Fruit fly (Drosophila melanogaster) whole organism, adult: ENCODE data around the gene CG7509.

Experiments
- CG11617 ChIP-seq: fragments of 200-800 bp; sonication (Bioruptor generic); optimal IDR thresholded peaks from 2 replicates; lab custom pipeline; 2017; ENCODE audit warnings: mild to moderate bottlenecking, missing biosample characterization, missing genetic modification reagents, missing genetic modification characterization
- CG12768 ChIP-seq: fragments of 200-800 bp; sonication (Bioruptor generic); optimal IDR thresholded peaks from 2 replicates; lab custom pipeline; 2017; ENCODE audit warnings: missing biosample characterization, missing genetic modification characterization, mild to moderate bottlenecking, moderate library complexity, missing genetic modification reagents
- CG14711 ChIP-seq: fragments of 200-800 bp; sonication (Bioruptor generic); optimal IDR thresholded peaks from 2 replicates; lab custom pipeline; 2018; ENCODE audit warnings: missing biosample characterization, mild to moderate bottlenecking, missing genetic modification characterization, moderate library complexity
- CG1620 ChIP-seq: fragments of 200-800 bp; sonication (Bioruptor generic); optimal IDR thresholded peaks from 2 replicates; lab custom pipeline; 2016; ENCODE audit warnings: missing biosample characterization, missing genetic modification characterization
- CG33017 ChIP-seq: fragments of 200-800 bp; sonication (Bioruptor generic); optimal IDR thresholded peaks from 2 replicates; lab custom pipeline; 2018; ENCODE audit warnings: missing biosample characterization, mild to moderate bottlenecking, missing genetic modification characterization, moderate library complexity
- CG5204 ChIP-seq: fragments of 200-800 bp; sonication (Bioruptor generic); optimal IDR thresholded peaks from 2 replicates; lab custom pipeline; 2016; ENCODE audit warnings: missing biosample characterization, missing genetic modification characterization
- CG7045 ChIP-seq: fragments of 200-800 bp; sonication (Bioruptor generic); optimal IDR thresholded peaks from 2 replicates; lab custom pipeline; 2017; ENCODE audit warnings: missing biosample characterization, mild to moderate bottlenecking, missing genetic modification characterization
- CG7101 ChIP-seq: fragments of 200-800 bp; sonication (Bioruptor generic); optimal IDR thresholded peaks from 2 replicates; lab custom pipeline; 2018; ENCODE audit warnings: missing biosample characterization, mild to moderate bottlenecking, missing genetic modification characterization, moderate library complexity
- Clk ChIP-seq: fragments of 200-800 bp; sonication (Bioruptor generic); optimal IDR thresholded peaks from 2 replicates; lab custom pipeline; 2017; ENCODE audit warnings: missing biosample characterization, missing genetic modification characterization
- Crg-1 ChIP-seq: fragments of 200-800 bp; sonication (Bioruptor generic); optimal IDR thresholded peaks from 2 replicates; lab custom pipeline; 2016; ENCODE audit warnings: missing biosample characterization, missing genetic modification characterization
- Hr96 ChIP-seq: fragments of 200-800 bp; sonication (Bioruptor generic); optimal IDR thresholded peaks from 2 replicates; lab custom pipeline; 2016; ENCODE audit warnings: missing biosample characterization, missing genetic modification characterization
- Mnt ChIP-seq: fragments of 200-800 bp; sonication (Bioruptor generic); optimal IDR thresholded peaks from 2 replicates; lab custom pipeline; 2016; ENCODE audit warnings: missing biosample characterization, mild to moderate bottlenecking, missing genetic modification characterization
- bab1 ChIP-seq: fragments of 200-800 bp; sonication (Bioruptor generic); optimal IDR thresholded peaks from 3 replicates; lab custom pipeline; 2019; ENCODE audit warnings: missing biosample characterization, mild to moderate bottlenecking, missing genetic modification characterization, moderate library complexity
- cic ChIP-seq: fragments of 200-800 bp; sonication (Bioruptor generic); optimal IDR thresholded peaks from 2 replicates; lab custom pipeline; 2017; ENCODE audit warnings: missing biosample characterization, mild to moderate bottlenecking, missing genetic modification characterization, moderate library complexity
- cnc ChIP-seq, 2 experiments: fragments of >200 bp; optimal IDR thresholded peaks; 2 replicates each; lab custom pipeline; 2017
- kay ChIP-seq: fragments of 200-800 bp; sonication (Bioruptor generic); peaks from one replicate; lab custom pipeline; 2016; ENCODE audit warnings: missing biosample characterization, missing genetic modification characterization, borderline replicate concordance
- ovo ChIP-seq: fragments of 200-800 bp; sonication (Bioruptor generic); optimal IDR thresholded peaks from 2 replicates; lab custom pipeline; 2016; ENCODE audit warnings: missing biosample characterization, missing genetic modification characterization
- pad ChIP-seq: fragments of 200-800 bp; sonication (Bioruptor generic); optimal IDR thresholded peaks from 3 replicates; lab custom pipeline; 2017; ENCODE audit warnings: missing biosample characterization, missing genetic modification characterization, mild to moderate bottlenecking, moderate library complexity, missing genetic modification reagents
- tj ChIP-seq: fragments of 200-800 bp; sonication (Bioruptor generic); optimal IDR thresholded peaks from 3 replicates; lab custom pipeline; 2017; ENCODE audit warnings: missing biosample characterization, mild to moderate bottlenecking, missing genetic modification characterization, moderate library complexity
- toe ChIP-seq: fragments of 200-800 bp; sonication (Bioruptor generic); optimal IDR thresholded peaks from 2 replicates; lab custom pipeline; 2016; ENCODE audit warnings: missing biosample characterization, missing genetic modification characterization

Gene CG7509

dm6 chr3L:4840039-4840939 lies 35.2 kb upstream of the CG7509 start, which contains the start of gene CG13707:
CG13707 (minus strand) TSS chr3L:4840108.
- no peak for TF ChIP-seq kay
- peak; percentile 99 for TF ChIP-seq pad (GFP tag; lab: Kevin White, UChicago)
- no peak for TF ChIP-seq ovo

- no peak for TF ChIP-seq CG11617 (GFP tag; lab: Kevin White, UChicago)
- no peak for TF ChIP-seq CG14711 (tag; lab: Kevin White, UChicago)
- TF ChIP-seq CG5204 (GFP tag; lab: Kevin White, UChicago): no peak
- no peak for TF ChIP-seq toe
- TF ChIP-seq CG7101 (tag; lab: Kevin White, UChicago): no peak
- TF ChIP-seq pad (GFP tag; lab: Kevin White, UChicago): no peak
- no peak for TF ChIP-seq CG33017 (tag; lab: Kevin White, UChicago)
- TF ChIP-seq ovo: no peak
- no peak for TF ChIP-seq kay
- no peak for TF ChIP-seq CG1620
- TF ChIP-seq Mnt (GFP tag; lab: Kevin White, UChicago): no peak
- TF ChIP-seq CG7045 (GFP tag; lab: Kevin White, UChicago): no peak
- no peak for TF ChIP-seq Clk
- TF ChIP-seq cnc (optimal IDR thresholded peaks at IDR 0.05; lab: Kevin White, UChicago): no peak
- no peak for TF ChIP-seq Crg-1 (GFP tag; lab: Kevin White, UChicago)
- TF ChIP-seq bab1: no peak
- TF ChIP-seq CG12768: no peak
- no peak for TF ChIP-seq tj
- TF ChIP-seq cic (GFP tag; lab: Kevin White, UChicago): no peak
Measured at dm6 chr3L:4836353-4836752, 31.3 kb upstream of the CG7509 start.

dm6 chr3L:4835005-4835404 lies 29.9 kb upstream of the CG7509 start:
- TF ChIP-seq tj (no peak), kay (no peak), Crg-1 (GFP tag; lab: Kevin White, UChicago) (no peak), CG1620 (no peak), cic (GFP tag; lab: Kevin White, UChicago) (no peak), toe (no peak), Mnt (GFP tag; lab: Kevin White, UChicago) (no peak), Clk (no peak), CG5204 (GFP tag; lab: Kevin White, UChicago) (no peak), CG7045 (GFP tag; lab: Kevin White, UChicago) (no peak), CG12768 (no peak), bab1 (no peak), cnc (optimal IDR thresholded peaks at IDR 0.05; lab: Kevin White, UChicago) (no peak), CG7101 (tag; lab: Kevin White, UChicago) (no peak), CG33017 (tag; lab: Kevin White, UChicago) (no peak)

- TF ChIP-seq CG14711 (tag; lab: Kevin White, UChicago) (no peak), CG7045 (GFP tag; lab: Kevin White, UChicago) (no peak), CG11617 (GFP tag; lab: Kevin White, UChicago) (no peak), Clk (no peak), Mnt (GFP tag; lab: Kevin White, UChicago) (no peak), ovo (no peak), CG12768 (no peak), tj (no peak), kay (no peak)
Measured at dm6 chr3L:4833491-4833890, 28.4 kb upstream of the CG7509 start, which contains the start of gene CG13708. CG13708 (minus strand) TSS chr3L:4833591.

dm6 chr3L:4825584-4825983 lies 20.5 kb upstream of the CG7509 start, which contains the start of the genes Dhc64C and LeuRS-m:
Dhc64C (minus strand) TSS chr3L:4825687.
LeuRS-m (plus strand) TSS chr3L:4825853.
- no peak for TF ChIP-seq Clk
- peak; percentile 29 for TF ChIP-seq cic (GFP tag; lab: Kevin White, UChicago)
- no peak for TF ChIP-seq CG12768
- TF ChIP-seq pad (GFP tag; lab: Kevin White, UChicago): no peak
- TF ChIP-seq CG33017 (tag; lab: Kevin White, UChicago): peak; percentile 2
- peak; percentile 63 for TF ChIP-seq toe
- no peak for TF ChIP-seq kay
- TF ChIP-seq ovo: no peak
- TF ChIP-seq Hr96: peak; percentile 48
- TF ChIP-seq CG11617 (GFP tag; lab: Kevin White, UChicago): no peak
- peak; percentile 66 for TF ChIP-seq bab1
- no peak for TF ChIP-seq cnc (optimal IDR thresholded peaks at IDR 0.05; lab: Kevin White, UChicago)
- no peak for TF ChIP-seq tj
- TF ChIP-seq Mnt (GFP tag; lab: Kevin White, UChicago): peak; percentile 59
- peak; percentile 23 for TF ChIP-seq CG14711 (tag; lab: Kevin White, UChicago)
- TF ChIP-seq Crg-1 (GFP tag; lab: Kevin White, UChicago): no peak
- peak; percentile 5 for TF ChIP-seq CG7045 (GFP tag; lab: Kevin White, UChicago)
- peak; percentile 25 for TF ChIP-seq CG7101 (tag; lab: Kevin White, UChicago)
- peak; percentile 53 for TF ChIP-seq CG1620
- TF ChIP-seq CG5204 (GFP tag; lab: Kevin White, UChicago): no peak

dm6 chr3L:4824356-4825138 lies 19.5 kb upstream of the CG7509 start:
- TF ChIP-seq CG12768 (peak; percentile 82), pad (GFP tag; lab: Kevin White, UChicago) (peak; percentile 69), CG7045 (GFP tag; lab: Kevin White, UChicago) (peak; percentile 89), cnc (optimal IDR thresholded peaks at IDR 0.05; lab: Kevin White, UChicago) (no peak), CG5204 (GFP tag; lab: Kevin White, UChicago) (peak; percentile 86), ovo (peak; percentile 80), Crg-1 (GFP tag; lab: Kevin White, UChicago) (peak; percentile 54), bab1 (peak; percentile 93), toe (peak; percentile 86), Clk (peak; percentile 68), Mnt (GFP tag; lab: Kevin White, UChicago) (peak; percentile 67), CG14711 (tag; lab: Kevin White, UChicago) (peak; percentile 84), CG33017 (tag; lab: Kevin White, UChicago) (peak; percentile 94), cic (GFP tag; lab: Kevin White, UChicago) (peak; percentile 60), CG1620 (peak; percentile 61), Hr96 (peak; percentile 65), kay (peak; percentile 99), tj (peak; percentile 74), CG7101 (tag; lab: Kevin White, UChicago) (peak; percentile 89), CG11617 (GFP tag; lab: Kevin White, UChicago) (peak; percentile 90)
